Worm (Caenorhabditis elegans) whole organism, late embryonic: ENCODE data around the gene ubc-13.
A peak's percentile ranks its signal among the peaks of the same experiment; 100 is the strongest.

Experiments
- C08G9.2 ChIP-seq: sonication (generic microtip); optimal IDR thresholded peaks from 2 replicates; lab custom pipeline; 2016; ENCODE audit warnings: mild to moderate bottlenecking, missing genetic modification characterization, moderate library complexity, missing compliant biosample characterization
- F13H6.1 ChIP-seq: sonication (generic microtip); optimal IDR thresholded peaks from 2 replicates; lab custom pipeline; 2016; ENCODE audit warnings: missing genetic modification characterization, missing compliant biosample characterization
- ahr-1 ChIP-seq: sonication (generic microtip); optimal IDR thresholded peaks from 2 replicates; lab custom pipeline; 2016; ENCODE audit warnings: missing genetic modification characterization, missing compliant biosample characterization
- ceh-14 ChIP-seq: sonication (generic microtip); optimal IDR thresholded peaks from 2 replicates; lab custom pipeline; 2016; ENCODE audit warnings: missing genotype, missing genetic modification characterization, missing compliant biosample characterization
- ceh-18 ChIP-seq: sonication (generic microtip); optimal IDR thresholded peaks from 2 replicates; lab custom pipeline; 2016; ENCODE audit warnings: missing genetic modification characterization, missing compliant biosample characterization
- ceh-19 ChIP-seq: fragments of 200-800 bp; sonication (Bioruptor generic); optimal IDR thresholded peaks from 2 replicates; lab custom pipeline; 2018; ENCODE audit warnings: mild to moderate bottlenecking, missing genetic modification characterization, missing compliant biosample characterization
- ceh-2 ChIP-seq: sonication (generic microtip); optimal IDR thresholded peaks from 2 replicates; lab custom pipeline; 2016; ENCODE audit warnings: missing genotype, missing genetic modification characterization, missing compliant biosample characterization
- ceh-30 ChIP-seq: fragments of 150-350 bp; optimal IDR thresholded peaks from 2 replicates; lab custom pipeline; 2014; ENCODE audit warnings: missing biosample characterization, missing genetic modification characterization
- ceh-34 ChIP-seq: sonication (generic microtip); optimal IDR thresholded peaks from 2 replicates; lab custom pipeline; 2016; ENCODE audit warnings: mild to moderate bottlenecking, missing genetic modification characterization, missing compliant biosample characterization
- ceh-45 ChIP-seq: fragments of 200-800 bp; sonication (Bioruptor generic); IDR thresholded peaks from 2 replicates; pipeline ENCODE4 v1.3.6; 2022; ENCODE audit warnings: missing genetic modification reagents, missing genetic modification characterization, missing compliant biosample characterization
- ceh-48 ChIP-seq: sonication (generic microtip); optimal IDR thresholded peaks from 2 replicates; lab custom pipeline; 2016; ENCODE audit warnings: missing genetic modification characterization, inconsistent platforms, missing compliant biosample characterization
- che-1 ChIP-seq: sonication (generic microtip); optimal IDR thresholded peaks from 2 replicates; lab custom pipeline; 2016; ENCODE audit warnings: mild to moderate bottlenecking, missing genetic modification characterization, missing compliant biosample characterization
- dmd-4 ChIP-seq: sonication (generic microtip); optimal IDR thresholded peaks from 2 replicates; lab custom pipeline; 2016; ENCODE audit warnings: borderline replicate concordance, missing genetic modification characterization, missing compliant biosample characterization
- dve-1 ChIP-seq: sonication (generic microtip); optimal IDR thresholded peaks from 2 replicates; lab custom pipeline; 2017; ENCODE audit warnings: antibody characterized with exemption, mild to moderate bottlenecking, missing genetic modification characterization, missing compliant biosample characterization
- elt-4 ChIP-seq: sonication (generic microtip); optimal IDR thresholded peaks from 2 replicates; lab custom pipeline; 2016; ENCODE audit warnings: missing genetic modification characterization, missing compliant biosample characterization
- eyg-1 ChIP-seq: sonication (generic microtip); optimal IDR thresholded peaks from 2 replicates; lab custom pipeline; 2016; ENCODE audit warnings: missing genotype, missing genetic modification characterization, missing compliant biosample characterization
- fkh-6 ChIP-seq: sonication (generic microtip); optimal IDR thresholded peaks from 2 replicates; lab custom pipeline; 2016; ENCODE audit warnings: missing genetic modification characterization, missing compliant biosample characterization
- hlh-30 ChIP-seq: sonication (generic microtip); optimal IDR thresholded peaks from 2 replicates; lab custom pipeline; 2017; ENCODE audit warnings: antibody characterized with exemption, missing genetic modification characterization, missing compliant biosample characterization; ENCODE audit not compliant: insufficient read depth
- lim-6 ChIP-seq: sonication (generic microtip); optimal IDR thresholded peaks from 2 replicates; lab custom pipeline; 2016; ENCODE audit warnings: missing genetic modification characterization, missing compliant biosample characterization
- madf-2 ChIP-seq: sonication (generic microtip); optimal IDR thresholded peaks from 2 replicates; lab custom pipeline; 2017; ENCODE audit warnings: missing genetic modification characterization, missing compliant biosample characterization
- odd-2 ChIP-seq: sonication (generic microtip); optimal IDR thresholded peaks from 2 replicates; lab custom pipeline; 2017; ENCODE audit warnings: antibody characterized with exemption, mild to moderate bottlenecking, missing genetic modification characterization, missing compliant biosample characterization
- pag-3 ChIP-seq: sonication (generic microtip); optimal IDR thresholded peaks from 2 replicates; lab custom pipeline; 2016; ENCODE audit warnings: missing compliant biosample characterization, missing genetic modification characterization, borderline replicate concordance
- pqm-1 ChIP-seq: sonication (generic microtip); optimal IDR thresholded peaks from 2 replicates; lab custom pipeline; 2016; ENCODE audit warnings: missing genetic modification characterization, missing compliant biosample characterization
- pros-1 ChIP-seq: fragments of 150-350 bp; optimal IDR thresholded peaks from 2 replicates; lab custom pipeline; 2014; ENCODE audit warnings: missing biosample characterization, missing genetic modification reagents, missing genetic modification characterization
- sdc-2 ChIP-seq: sonication (generic microtip); optimal IDR thresholded peaks from 2 replicates; lab custom pipeline; 2016; ENCODE audit warnings: missing genotype, missing genetic modification characterization, missing compliant biosample characterization
- sox-2 ChIP-seq: fragments of 200-800 bp; sonication (Bioruptor generic); IDR thresholded peaks from 2 replicates; pipeline ENCODE4 v1.3.6; 2022; ENCODE audit warnings: missing genetic modification reagents, missing genetic modification characterization, missing compliant biosample characterization
- sox-4 ChIP-seq: sonication (generic microtip); optimal IDR thresholded peaks from 2 replicates; lab custom pipeline; 2017; ENCODE audit warnings: mild to moderate bottlenecking, missing genetic modification characterization, inconsistent platforms, missing compliant biosample characterization
- syd-9 ChIP-seq: sonication (generic microtip); optimal IDR thresholded peaks from 2 replicates; lab custom pipeline; 2016; ENCODE audit warnings: mild to moderate bottlenecking, missing genetic modification characterization, moderate library complexity, missing compliant biosample characterization
- tbx-2 ChIP-seq: sonication (generic microtip); optimal IDR thresholded peaks from 2 replicates; lab custom pipeline; 2016; ENCODE audit warnings: missing genetic modification characterization, missing compliant biosample characterization
- ttx-3 ChIP-seq: sonication (generic microtip); optimal IDR thresholded peaks from 2 replicates; lab custom pipeline; 2016; ENCODE audit warnings: missing genetic modification reagents, missing genetic modification characterization, missing compliant biosample characterization
- unc-3 ChIP-seq, 2 experiments: fragments of 200-800 bp in 1 of 2; sonication (Bioruptor generic) in 1 of 2; sonication (generic microtip) in 1 of 2; conservative IDR thresholded peaks in 1 of 2; optimal IDR thresholded peaks in 1 of 2; 2 replicates each; pipeline versions ENCODE4 v1.3.6 to Lab custom; 2016 to 2022; ENCODE audit warnings: missing compliant biosample characterization in 2 of 2, missing genetic modification characterization in 2 of 2, missing genetic modification reagents in 1 of 2
- unc-42 ChIP-seq: sonication (generic microtip); optimal IDR thresholded peaks from 2 replicates; lab custom pipeline; 2016; ENCODE audit warnings: missing genotype, missing genetic modification characterization, missing compliant biosample characterization
- unc-55 ChIP-seq: sonication (generic microtip); optimal IDR thresholded peaks from 2 replicates; lab custom pipeline; 2017; ENCODE audit warnings: missing biosample characterization, missing genetic modification reagents, missing genetic modification characterization
- unc-86 ChIP-seq: sonication (generic microtip); optimal IDR thresholded peaks from 2 replicates; lab custom pipeline; 2016; ENCODE audit warnings: missing genetic modification characterization, missing compliant biosample characterization
- ztf-16 ChIP-seq: sonication (generic microtip); optimal IDR thresholded peaks from 2 replicates; lab custom pipeline; 2017; ENCODE audit warnings: missing genetic modification characterization, missing compliant biosample characterization

Gene ubc-13

DNA sequence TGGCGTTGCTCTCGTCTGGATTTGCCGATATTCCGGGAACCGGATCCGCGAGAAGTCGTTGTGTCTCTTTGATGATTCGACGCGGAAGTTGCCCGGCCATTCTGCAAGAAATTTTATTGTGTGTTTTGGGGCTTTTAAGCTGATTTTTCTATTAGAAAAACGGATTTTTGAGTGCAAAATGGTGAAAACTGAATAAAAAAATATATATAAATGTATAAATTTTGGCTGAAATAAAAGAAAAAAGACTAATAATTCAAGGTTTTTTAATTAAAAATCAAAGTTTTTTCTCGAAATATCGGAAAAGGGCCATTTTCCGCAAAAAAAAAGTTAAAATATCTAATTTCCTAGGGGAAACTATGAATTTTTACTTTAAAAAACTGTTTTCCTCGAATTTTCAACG, at the start of gene ubc-13:
Gene ubc-13, minus strand, starts transcription at position 101 of the 400 bp plus-strand sequence.
- TF ChIP-seq dve-1: no peak
- no peak for TF ChIP-seq fkh-6 (tag; lab: Kevin White, UChicago)
- no peak for TF ChIP-seq ceh-45
- TF ChIP-seq ceh-18 (tag; lab: Kevin White, UChicago): no peak
- TF ChIP-seq sdc-2 (tag; lab: Kevin White, UChicago): no peak
- no peak for TF ChIP-seq pqm-1
- no peak for TF ChIP-seq unc-55 (GFP tag; lab: Kevin White, UChicago)

ce11 chrIV:2971060-2971459, 45.6 kb upstream of the ubc-13 start:
- TF ChIP-seq C08G9.2 (tag; lab: Kevin White, UChicago) (peak; percentile 12), ceh-2 (tag; lab: Kevin White, UChicago) (no peak)
- TF ChIP-seq, all 69 proteins: peak for 1

DNA sequence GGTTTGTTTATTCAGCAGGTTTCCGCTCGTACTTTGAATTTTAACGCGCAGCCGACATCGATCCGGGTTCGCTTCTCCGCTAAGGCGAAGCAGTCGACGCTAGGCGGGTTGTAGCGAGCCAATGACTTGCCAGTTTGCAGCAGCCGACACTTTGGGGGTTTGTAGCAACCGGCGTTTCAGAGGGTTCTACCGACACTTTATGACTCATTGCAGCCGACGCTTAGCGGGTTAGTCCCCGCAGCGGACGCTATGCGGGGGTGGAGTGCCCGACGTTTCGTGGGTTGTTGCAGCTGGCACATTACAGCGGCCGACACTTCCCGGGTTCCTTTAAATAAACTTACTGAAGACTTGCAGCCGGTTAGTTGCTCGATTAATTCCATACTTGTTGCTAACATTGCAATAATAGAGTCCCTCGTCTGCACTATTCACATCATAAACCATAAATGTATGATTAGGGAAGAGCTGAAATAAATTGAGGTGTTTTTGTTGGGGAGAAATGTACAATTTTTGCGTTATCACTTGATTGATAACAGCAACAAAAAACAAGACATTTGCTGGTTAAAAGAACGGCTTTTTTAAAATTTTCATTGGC, 44.0 kb upstream of the ubc-13 start, which contains the start of gene Y54G2A.57:
Gene Y54G2A.57, plus strand, starts transcription at position 542 of the 592 bp plus-strand sequence.
- TF ChIP-seq dve-1 (no peak), hlh-30 (tag; lab: Kevin White, UChicago) (no peak), pag-3 (tag; lab: Kevin White, UChicago) (no peak), ceh-34 (tag; lab: Kevin White, UChicago) (no peak), sox-2 (GFP tag; lab: Robert Waterston, UW) (no peak), ceh-48 (tag; lab: Kevin White, UChicago) (no peak), unc-86 (tag; lab: Kevin White, UChicago) (no peak), ztf-16 (tag; lab: Kevin White, UChicago) (no peak), lim-6 (tag; lab: Kevin White, UChicago) (no peak)

- TF ChIP-seq elt-4: no peak
- TF ChIP-seq sox-4: no peak
- no peak for TF ChIP-seq dmd-4 (tag; lab: Kevin White, UChicago)
- no peak for TF ChIP-seq ceh-19
- TF ChIP-seq unc-42 (tag; lab: Kevin White, UChicago): no peak
- TF ChIP-seq odd-2: no peak
Observed at ce11 chrIV:2966884-2967283, 41.4 kb upstream of the ubc-13 start.

DNA sequence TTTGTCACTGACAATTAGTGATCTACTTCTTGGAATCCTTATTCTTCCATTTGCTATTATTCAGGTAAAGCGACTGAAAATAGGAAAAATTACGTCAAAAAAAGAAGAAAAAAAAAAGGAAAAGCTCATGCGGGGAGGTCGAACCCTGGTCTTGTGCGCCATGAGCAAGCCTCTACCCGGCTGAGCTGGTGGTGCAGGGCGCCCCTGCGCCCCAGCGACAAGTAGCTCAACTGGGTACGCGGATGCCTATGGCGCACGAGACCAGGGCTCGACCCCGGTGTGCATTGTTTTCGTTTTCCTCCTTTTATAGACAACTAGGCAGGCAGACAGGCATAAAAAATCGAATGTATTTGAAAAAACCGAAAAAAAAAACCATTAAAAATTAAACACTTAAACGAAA, 34.8 kb upstream of the ubc-13 start:
- no peak for TF ChIP-seq sox-4
- TF ChIP-seq ceh-45: no peak
- no peak for TF ChIP-seq hlh-30 (tag; lab: Kevin White, UChicago)
- no peak for TF ChIP-seq madf-2
- no peak for TF ChIP-seq pros-1 (tag; lab: Kevin White, UChicago)
- no peak for TF ChIP-seq ahr-1 (tag; lab: Kevin White, UChicago)
- no peak for TF ChIP-seq syd-9
- TF ChIP-seq ceh-14 (tag; lab: Kevin White, UChicago): no peak
- no peak for TF ChIP-seq ceh-30
- no peak for TF ChIP-seq unc-3 (GFP tag; conservative IDR thresholded peaks at IDR 0.05; lab: Robert Waterston, UW)
- no peak for TF ChIP-seq unc-3 (tag; optimal IDR thresholded peaks at IDR 0.05; lab: Kevin White, UChicago)
- no peak for TF ChIP-seq ttx-3

ce11 chrIV:2959798-2960197, 34.3 kb upstream of the ubc-13 start, which contains the start of gene ser-6:
ser-6 (plus strand) TSS chrIV:2960098.
- TF ChIP-seq pag-3 (tag; lab: Kevin White, UChicago) (no peak), unc-42 (tag; lab: Kevin White, UChicago) (peak; percentile 29), che-1 (tag; lab: Kevin White, UChicago) (no peak), ceh-48 (tag; lab: Kevin White, UChicago) (no peak), F13H6.1 (no peak), tbx-2 (no peak), eyg-1 (tag; lab: Kevin White, UChicago) (no peak)
- TF ChIP-seq, all 69 proteins: peak for 1
